Fruit fly (Drosophila melanogaster): Measurements from ENCODE around the gene CG10413.

The CG10413 gene

DNA sequence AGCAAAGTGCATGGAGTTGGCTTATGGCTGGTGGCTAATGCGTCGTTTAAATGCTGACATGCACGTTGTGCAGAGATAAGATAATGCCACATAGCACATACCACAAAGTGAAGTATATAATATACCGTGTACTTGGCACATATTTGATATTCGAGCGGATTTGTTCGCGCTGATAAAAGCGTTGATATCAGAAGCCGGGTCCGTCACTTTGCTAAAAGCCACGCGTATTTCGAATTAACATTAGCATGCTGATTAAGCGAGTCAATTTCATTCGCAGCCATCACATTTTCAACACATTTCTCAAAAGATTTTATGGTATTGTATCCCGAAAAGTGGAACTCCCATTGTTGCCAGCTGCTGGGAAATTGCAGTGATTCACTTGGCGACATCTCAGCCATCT, 36.3 kb downstream of the CG10413 start:
- TF ChIP-seq CG8632 (GFP tag; optimal IDR thresholded peaks at IDR 0.05) (no peak), vri (GFP tag; optimal IDR thresholded peaks at IDR 0.05) (peak; percentile 21), Sox102F (GFP tag; optimal IDR thresholded peaks at IDR 0.05) (no peak), spab (GFP tag; optimal IDR thresholded peaks at IDR 0.05) (no peak), Blimp-1 (GFP tag; optimal IDR thresholded peaks at IDR 0.05) (no peak), eg (GFP tag; IDR thresholded peaks at IDR 0.05) (no peak), CG32006 (GFP tag; optimal IDR thresholded peaks at IDR 0.05) (no peak)

DNA sequence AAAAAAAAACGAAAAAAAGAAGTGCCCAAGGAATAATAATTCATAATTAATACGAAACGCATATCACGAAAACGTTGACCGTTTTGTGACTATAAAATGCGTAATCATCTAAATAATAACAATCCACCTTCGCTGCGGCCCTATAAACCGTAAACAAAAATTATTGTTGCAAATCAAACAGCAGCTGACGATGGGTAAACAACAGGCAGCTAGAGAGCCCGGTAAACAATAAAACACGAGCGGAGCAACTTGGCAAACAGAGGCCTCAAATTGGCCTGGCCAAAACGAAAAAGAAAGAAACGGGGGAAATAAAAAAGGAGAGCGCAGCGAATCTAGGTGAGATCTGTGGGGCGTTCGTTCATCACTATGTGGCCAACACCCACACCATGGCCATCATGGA, 37.5 kb downstream of the CG10413 start:
- no peak for TF ChIP-seq CG32006 (GFP tag; optimal IDR thresholded peaks at IDR 0.05)
- no peak for TF ChIP-seq CG11294 (GFP tag; IDR thresholded peaks at IDR 0.05)
- TF ChIP-seq vri (GFP tag; optimal IDR thresholded peaks at IDR 0.05) = peak; percentile 55
- no peak for TF ChIP-seq CG31627 (GFP tag; optimal IDR thresholded peaks at IDR 0.05)
- TF ChIP-seq CG6792 (GFP tag; optimal IDR thresholded peaks at IDR 0.05) = no peak
- TF ChIP-seq CG11762 (GFP tag; optimal IDR thresholded peaks at IDR 0.05; ENCODE audit: insufficient read depth) = peak; percentile 1
- no peak for TF ChIP-seq cyc (GFP tag; optimal IDR thresholded peaks at IDR 0.05)
- TF ChIP-seq spab (GFP tag; optimal IDR thresholded peaks at IDR 0.05) = peak; percentile 34
- no peak; the same call in 2 of the 3 replicates for TF ChIP-seq CG6163 (GFP tag; IDR thresholded peaks at IDR 0.05)
- peak; percentile 13 for TF ChIP-seq CG34406 (GFP tag; optimal IDR thresholded peaks at IDR 0.05)
- TF ChIP-seq CG8119 (GFP tag; IDR thresholded peaks at IDR 0.05) = peak; percentile 24; the same call in 1 of the 3 replicates
- TF ChIP-seq CG8319 (GFP tag; optimal IDR thresholded peaks at IDR 0.05) = no peak
- peak; percentile 29 for TF ChIP-seq CG3919 (GFP tag; optimal IDR thresholded peaks at IDR 0.05)
- peak; percentile 26 for TF ChIP-seq CG10631 (GFP tag; optimal IDR thresholded peaks at IDR 0.05)
- TF ChIP-seq CG8632 (GFP tag; optimal IDR thresholded peaks at IDR 0.05) = peak; percentile 42
- TF ChIP-seq achi (GFP tag; optimal IDR thresholded peaks at IDR 0.05) = no peak
- TF ChIP-seq acj6 (GFP tag; optimal IDR thresholded peaks at IDR 0.05) = peak; percentile 2
- TF ChIP-seq CG15336 (GFP tag; IDR thresholded peaks at IDR 0.05) = no peak
- no peak for TF ChIP-seq Ets96B (tag; optimal IDR thresholded peaks at IDR 0.05)
- TF ChIP-seq CG3032 (tag; optimal IDR thresholded peaks at IDR 0.05) = no peak
- no peak for TF ChIP-seq CG4318 (GFP tag; optimal IDR thresholded peaks at IDR 0.05)
- peak; percentile 20 for TF ChIP-seq CG7368 (GFP tag; optimal IDR thresholded peaks at IDR 0.05)
- TF ChIP-seq topi (GFP tag; optimal IDR thresholded peaks at IDR 0.05) = no peak
- peak; percentile 91 for TF ChIP-seq fkh (GFP tag; optimal IDR thresholded peaks at IDR 0.05)
- TF ChIP-seq dsx (GFP tag; optimal IDR thresholded peaks at IDR 0.05; ENCODE audit: poor library complexity, severe bottlenecking) = no peak
- TF ChIP-seq Hr4 (GFP tag; optimal IDR thresholded peaks at IDR 0.05) = no peak
- TF ChIP-seq Sox102F (GFP tag; optimal IDR thresholded peaks at IDR 0.05) = no peak
- TF ChIP-seq Sox15 (GFP tag; optimal IDR thresholded peaks at IDR 0.05) = no peak
- TF ChIP-seq eg (GFP tag; IDR thresholded peaks at IDR 0.05) = 0 out of 3 replicates have a peak, but pooled peaks have one; percentile 14
- TF ChIP-seq CG1621 (tag; optimal IDR thresholded peaks at IDR 0.05) = peak; percentile 13
- TF ChIP-seq ss (GFP tag; optimal IDR thresholded peaks at IDR 0.05) = peak in 1 of 2 experiments; percentile 63
- TF ChIP-seq Hr38 (GFP tag; optimal IDR thresholded peaks at IDR 0.05) = no peak
- TF ChIP-seq Hr39 (GFP tag; optimal IDR thresholded peaks at IDR 0.05) = no peak
- TF ChIP-seq CG10669 (GFP tag; optimal IDR thresholded peaks at IDR 0.05) = peak; percentile 52
- TF ChIP-seq dac (GFP tag; optimal IDR thresholded peaks at IDR 0.05) = no peak
- no peak for TF ChIP-seq Sox14 (GFP tag; optimal IDR thresholded peaks at IDR 0.05)
- peak; percentile 5 for TF ChIP-seq OdsH (GFP tag; optimal IDR thresholded peaks at IDR 0.05)
- peak; percentile 4 for TF ChIP-seq CG6276 (GFP tag; optimal IDR thresholded peaks at IDR 0.05)
- TF ChIP-seq salr (GFP tag; optimal IDR thresholded peaks at IDR 0.05) = peak in 1 of 2 experiments; percentile 20
- peak; percentile 40 for TF ChIP-seq CG6808 (GFP tag; optimal IDR thresholded peaks at IDR 0.05)
- TF ChIP-seq esn (GFP tag; optimal IDR thresholded peaks at IDR 0.05) = peak; percentile 25
- TF ChIP-seq pdm3 (GFP tag; optimal IDR thresholded peaks at IDR 0.05) = peak; percentile 44
- TF ChIP-seq Ets21C (GFP tag; optimal IDR thresholded peaks at IDR 0.05) = no peak
- TF ChIP-seq Gug (GFP tag; IDR thresholded peaks at IDR 0.05) = no peak
- peak; percentile 68 for TF ChIP-seq Eip78C (GFP tag)
- peak; percentile 22 for TF ChIP-seq CG9139 (GFP tag; optimal IDR thresholded peaks at IDR 0.05)
- TF ChIP-seq net (GFP tag; optimal IDR thresholded peaks at IDR 0.05) = peak; percentile 40
- TF ChIP-seq Eip93F (GFP tag; optimal IDR thresholded peaks at IDR 0.05) = no peak

Measured in whole organism, prepupa.